Fruit fly (Drosophila melanogaster) whole organism, pupa: ENCODE results near the gene CG32106.

Experiments
- CG10348 ChIP-seq: fragments of 200-800 bp; sonication (Bioruptor generic); IDR thresholded peaks from 2 replicates; pipeline ENCODE4 v1.3.6; 2022; ENCODE audit warnings: missing biosample characterization, missing genetic modification characterization
- CG12605 ChIP-seq: fragments of 200-800 bp; sonication (Bioruptor generic); IDR thresholded peaks from 2 replicates; pipeline ENCODE4 v1.3.6; 2022; ENCODE audit warnings: missing biosample characterization, missing genetic modification characterization
- CG13204 ChIP-seq: fragments of 200-800 bp; sonication (Bioruptor generic); optimal IDR thresholded peaks from 2 replicates; lab custom pipeline; 2018; ENCODE audit warnings: missing biosample characterization, mild to moderate bottlenecking, missing genetic modification characterization, moderate library complexity
- CG14655 ChIP-seq: fragments of 200-800 bp; sonication (Bioruptor generic); optimal IDR thresholded peaks from 3 replicates; lab custom pipeline; 2017; ENCODE audit warnings: mild to moderate bottlenecking, missing biosample characterization, missing genetic modification reagents, missing genetic modification characterization
- CG15710 ChIP-seq: fragments of 200-800 bp; sonication (Bioruptor generic); optimal IDR thresholded peaks from 2 replicates; lab custom pipeline; 2018; ENCODE audit warnings: missing biosample characterization, mild to moderate bottlenecking, missing genetic modification characterization, moderate library complexity
- CG17806 ChIP-seq: fragments of 200-800 bp; sonication (Bioruptor generic); optimal IDR thresholded peaks from 2 replicates; lab custom pipeline; 2018; ENCODE audit warnings: missing biosample characterization, mild to moderate bottlenecking, missing genetic modification characterization, moderate library complexity
- CG32121 ChIP-seq: fragments of 200-800 bp; sonication (Bioruptor generic); IDR thresholded peaks from 2 replicates; pipeline ENCODE4 v1.3.6; 2022; ENCODE audit warnings: missing biosample characterization, missing genetic modification characterization
- CG34367 ChIP-seq: fragments of 200-800 bp; sonication (Bioruptor generic); optimal IDR thresholded peaks from 2 replicates; lab custom pipeline; 2018; ENCODE audit warnings: missing biosample characterization, mild to moderate bottlenecking, missing genetic modification characterization
- CG4496 ChIP-seq: fragments of 200-800 bp; sonication (Bioruptor generic); IDR thresholded peaks from 3 replicates; pipeline ENCODE4 v1.3.6; 2022; ENCODE audit warnings: missing biosample characterization, missing genetic modification characterization
- CG8159 ChIP-seq: fragments of 200-800 bp; sonication (Bioruptor generic); optimal IDR thresholded peaks from 3 replicates; lab custom pipeline; 2018; ENCODE audit warnings: missing biosample characterization, mild to moderate bottlenecking, missing genetic modification characterization, moderate library complexity
- CG8301 ChIP-seq: fragments of 200-800 bp; sonication (Bioruptor generic); optimal IDR thresholded peaks from 2 replicates; lab custom pipeline; 2018; ENCODE audit warnings: missing biosample characterization, mild to moderate bottlenecking, missing genetic modification characterization
- CG9948 ChIP-seq: fragments of 200-800 bp; sonication (Bioruptor generic); optimal IDR thresholded peaks from 2 replicates; lab custom pipeline; 2018; ENCODE audit warnings: missing biosample characterization, mild to moderate bottlenecking, missing genetic modification characterization, moderate library complexity
- D1 ChIP-seq: fragments of 200-800 bp; sonication (Bioruptor generic); optimal IDR thresholded peaks from 2 replicates; lab custom pipeline; 2018; ENCODE audit warnings: missing biosample characterization, mild to moderate bottlenecking, missing genetic modification characterization, moderate library complexity
- EcR ChIP-seq: fragments of 200-800 bp; sonication (Bioruptor generic); optimal IDR thresholded peaks from 3 replicates; lab custom pipeline; 2019; ENCODE audit warnings: missing biosample characterization, missing genetic modification characterization, mild to moderate bottlenecking, moderate library complexity, missing genetic modification reagents
- Ets98B ChIP-seq: fragments of 200-800 bp; sonication (Bioruptor generic); IDR thresholded peaks from 2 replicates; pipeline ENCODE4 v1.3.6; 2022; ENCODE audit warnings: missing biosample characterization, missing genetic modification characterization
- Pif1A ChIP-seq: fragments of 200-800 bp; sonication (Bioruptor generic); optimal IDR thresholded peaks from 3 replicates; lab custom pipeline; 2016; ENCODE audit warnings: missing biosample characterization, missing genetic modification characterization
- Pif1B ChIP-seq: fragments of 200-800 bp; sonication (Bioruptor generic); optimal IDR thresholded peaks from 3 replicates; lab custom pipeline; 2016; ENCODE audit warnings: missing biosample characterization, missing genetic modification characterization
- Snoo ChIP-seq: fragments of 200-800 bp; sonication (Bioruptor generic); optimal IDR thresholded peaks from 3 replicates; lab custom pipeline; 2017; ENCODE audit warnings: missing biosample characterization, mild to moderate bottlenecking, missing genetic modification characterization, inconsistent platforms
- fd96Ca ChIP-seq: fragments of 200-800 bp; sonication (Bioruptor generic); IDR thresholded peaks from 3 replicates; pipeline ENCODE4 v1.3.6; 2022; ENCODE audit warnings: missing biosample characterization, missing genetic modification characterization
- gl ChIP-seq: fragments of 200-800 bp; sonication (Bioruptor generic); optimal IDR thresholded peaks from 2 replicates; lab custom pipeline; 2018; ENCODE audit warnings: missing biosample characterization, mild to moderate bottlenecking, missing genetic modification characterization
- rn ChIP-seq: fragments of 200-800 bp; sonication (Bioruptor generic); IDR thresholded peaks from 2 replicates; pipeline ENCODE4 v1.3.6; 2022; ENCODE audit warnings: missing biosample characterization, missing genetic modification characterization

CG32106 gene

dm6 chr3L:12799431-12800147 is 21.1 kb upstream of the CG32106 start:
- TF ChIP-seq CG17806 (no peak), CG32121 (GFP tag; lab: Robert Waterston, UW) (no peak), rn (GFP tag; lab: Robert Waterston, UW) (no peak), CG9948 (no peak), Pif1B (no peak), CG15710 (no peak), CG4496 (GFP tag; lab: Robert Waterston, UW) (no peak)
- TF ChIP-seq, all 21 proteins: peak for 0

dm6 chr3L:12798795-12799311 is 20.3 kb upstream of the CG32106 start:
- TF ChIP-seq CG8301 (peak; percentile 52), EcR (peak; percentile 93), CG8159 (peak; percentile 55), CG32121 (GFP tag; lab: Robert Waterston, UW) (no peak), CG9948 (peak; percentile 17), CG13204 (GFP tag; lab: Kevin White, UChicago) (peak; percentile 71), gl (tag; lab: Kevin White, UChicago) (peak; percentile 29), CG14655 (GFP tag; lab: Kevin White, UChicago) (peak; percentile 66), Ets98B (GFP tag; lab: Robert Waterston, UW) (no peak), rn (GFP tag; lab: Robert Waterston, UW) (0 out of 2 replicates have a peak, but pooled peaks have one; percentile 5), CG34367 (tag; lab: Kevin White, UChicago) (peak; percentile 42), CG12605 (GFP tag; lab: Robert Waterston, UW) (no peak), CG15710 (peak; percentile 7), Snoo (tag; lab: Kevin White, UChicago) (no peak), CG4496 (GFP tag; lab: Robert Waterston, UW) (peak; percentile 21; the same call in 1 of the 3 replicates), D1 (tag; lab: Kevin White, UChicago) (no peak), fd96Ca (GFP tag; lab: Robert Waterston, UW) (0 out of 3 replicates have a peak, but pooled peaks have one; percentile 39), Pif1A (no peak), Pif1B (no peak), CG10348 (GFP tag; lab: Robert Waterston, UW) (no peak), CG17806 (peak; percentile 18)

- TF ChIP-seq CG12605 (GFP tag; lab: Robert Waterston, UW): no peak
- no peak for TF ChIP-seq CG8301
- TF ChIP-seq rn (GFP tag; lab: Robert Waterston, UW): no peak
- TF ChIP-seq CG34367 (tag; lab: Kevin White, UChicago): no peak
- TF ChIP-seq CG4496 (GFP tag; lab: Robert Waterston, UW): no peak
- TF ChIP-seq CG9948: no peak
- TF ChIP-seq Snoo (tag; lab: Kevin White, UChicago): no peak
- TF ChIP-seq CG13204 (GFP tag; lab: Kevin White, UChicago): no peak
- no peak for TF ChIP-seq gl (tag; lab: Kevin White, UChicago)
- no peak for TF ChIP-seq CG32121 (GFP tag; lab: Robert Waterston, UW)
- TF ChIP-seq D1 (tag; lab: Kevin White, UChicago): no peak
These were observed 17.6 kb upstream of the CG32106 start for dm6 chr3L:12796077-12796641.

dm6 chr3L:12794532-12794931 is 16.0 kb upstream of the CG32106 start:
- TF ChIP-seq CG10348 (GFP tag; lab: Robert Waterston, UW) (no peak), CG32121 (GFP tag; lab: Robert Waterston, UW) (no peak; the same call in 1 of the 2 replicates), CG34367 (tag; lab: Kevin White, UChicago) (no peak), CG8301 (no peak), CG9948 (no peak), CG12605 (GFP tag; lab: Robert Waterston, UW) (no peak), Snoo (tag; lab: Kevin White, UChicago) (no peak), CG4496 (GFP tag; lab: Robert Waterston, UW) (peak; percentile 43; the same call in 1 of the 3 replicates)
- TF ChIP-seq, all 21 proteins: peak for 1

dm6 chr3L:12792933-12793448 is 14.5 kb upstream of the CG32106 start:
- TF ChIP-seq rn (GFP tag; lab: Robert Waterston, UW) (no peak), Pif1B (peak; percentile 82), CG32121 (GFP tag; lab: Robert Waterston, UW) (peak; percentile 42), CG13204 (GFP tag; lab: Kevin White, UChicago) (peak; percentile 71), CG10348 (GFP tag; lab: Robert Waterston, UW) (0 out of 2 replicates have a peak, but pooled peaks have one; percentile 40), CG17806 (peak; percentile 90), CG8159 (peak; percentile 93), Pif1A (peak; percentile 85), CG34367 (tag; lab: Kevin White, UChicago) (peak; percentile 89), EcR (peak; percentile 78), Ets98B (GFP tag; lab: Robert Waterston, UW) (peak; percentile 61), CG9948 (peak; percentile 90), gl (tag; lab: Kevin White, UChicago) (peak; percentile 74), CG12605 (GFP tag; lab: Robert Waterston, UW) (peak; percentile 52), CG14655 (GFP tag; lab: Kevin White, UChicago) (peak; percentile 80), Snoo (tag; lab: Kevin White, UChicago) (peak; percentile 85), CG15710 (peak; percentile 93), D1 (tag; lab: Kevin White, UChicago) (peak; percentile 91), CG8301 (peak; percentile 84), CG4496 (GFP tag; lab: Robert Waterston, UW) (peak; percentile 77), fd96Ca (GFP tag; lab: Robert Waterston, UW) (0 out of 3 replicates have a peak, but pooled peaks have one; percentile 23)
